Worm (Caenorhabditis elegans): Measurements from ENCODE around the gene str-68.

Gene str-68

DNA sequence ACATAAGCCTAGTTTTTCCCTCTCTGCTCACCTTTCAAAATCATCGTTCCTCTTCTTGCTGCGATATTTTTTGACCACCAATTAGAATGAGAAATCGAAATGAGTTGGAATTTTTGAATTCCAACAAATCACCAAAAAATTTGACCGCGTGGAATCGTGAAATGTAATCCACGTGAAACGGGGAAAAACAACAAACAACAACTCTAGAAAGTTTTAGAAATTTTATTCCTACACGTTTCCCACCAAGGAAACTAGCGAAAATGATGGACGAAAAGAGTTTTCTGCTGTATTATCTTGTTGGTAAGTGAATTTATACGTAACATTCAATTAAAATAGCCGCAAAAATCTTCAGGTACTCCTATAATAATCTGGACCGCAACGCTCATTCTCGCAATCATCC is 31.1 kb upstream of the str-68 start, which contains the start of the genes irld-3 and F02C9.1:
irld-3 (minus strand) TSS at position 101 of the 400 bp plus-strand sequence.
F02C9.1 (plus strand) TSS at position 216 of the 400 bp plus-strand sequence.
- TF ChIP-seq lim-6 (tag; optimal IDR thresholded peaks at IDR 0.05) (no peak), lin-11 (tag; optimal IDR thresholded peaks at IDR 0.05) (no peak), ets-4 (tag; optimal IDR thresholded peaks at IDR 0.05) (no peak), che-1 (tag; optimal IDR thresholded peaks at IDR 0.05) (no peak), ahr-1 (tag; optimal IDR thresholded peaks at IDR 0.05) (no peak), ceh-45 (GFP tag; IDR thresholded peaks at IDR 0.05) (no peak), ceh-18 (tag; optimal IDR thresholded peaks at IDR 0.05) (no peak), nfya-1 (tag; optimal IDR thresholded peaks at IDR 0.05) (no peak), hlh-13 (GFP tag; optimal IDR thresholded peaks at IDR 0.05) (no peak), nhr-232 (tag; optimal IDR thresholded peaks at IDR 0.05) (no peak), pat-9 (tag; optimal IDR thresholded peaks at IDR 0.05) (no peak), tbx-7 (tag; optimal IDR thresholded peaks at IDR 0.05) (no peak), pha-4 (tag; optimal IDR thresholded peaks at IDR 0.05) (no peak), sox-4 (tag; optimal IDR thresholded peaks at IDR 0.05) (no peak)

DNA sequence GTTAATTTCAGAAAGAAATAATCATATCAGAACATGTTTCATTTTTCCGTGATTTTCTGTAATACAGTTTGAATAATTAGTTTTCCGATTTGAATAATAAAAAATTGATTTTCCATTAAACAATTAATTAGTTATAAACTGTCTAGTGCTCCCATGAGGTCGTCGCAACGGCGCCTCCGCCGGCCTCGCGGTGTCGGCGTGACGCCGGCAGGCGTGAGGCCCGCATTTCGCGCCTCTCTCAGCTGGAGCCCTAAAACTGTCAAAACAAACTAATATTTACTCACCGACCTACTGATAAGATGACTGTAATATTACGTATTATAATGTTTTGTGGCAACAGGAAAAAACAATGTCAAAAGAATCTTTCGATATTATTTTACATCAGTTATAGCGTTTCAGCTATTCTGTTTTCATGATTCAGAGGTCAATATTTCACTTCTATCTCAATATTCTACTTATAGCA is 26.0 kb upstream of the str-68 start, which contains the start of gene F02C9.2:
F02C9.2 (plus strand) TSS at position 413 of the 463 bp plus-strand sequence.
- no peak for TF ChIP-seq lin-11 (tag; optimal IDR thresholded peaks at IDR 0.05)
- no peak for TF ChIP-seq nfya-1 (tag; optimal IDR thresholded peaks at IDR 0.05)
- TF ChIP-seq sox-2 (GFP tag; IDR thresholded peaks at IDR 0.05), result no peak
- TF ChIP-seq pat-9 (tag; optimal IDR thresholded peaks at IDR 0.05), result no peak
- no peak for TF ChIP-seq pha-4 (tag; optimal IDR thresholded peaks at IDR 0.05)
- no peak for TF ChIP-seq C38D4.7 (GFP tag; optimal IDR thresholded peaks at IDR 0.05)
- TF ChIP-seq ttx-3 (tag; optimal IDR thresholded peaks at IDR 0.05), result no peak
- no peak for TF ChIP-seq hlh-8 (tag; optimal IDR thresholded peaks at IDR 0.05)
- TF ChIP-seq ceh-2 (tag; optimal IDR thresholded peaks at IDR 0.05), result no peak
- TF ChIP-seq ahr-1 (tag; optimal IDR thresholded peaks at IDR 0.05), result no peak
- TF ChIP-seq unc-86 (tag; optimal IDR thresholded peaks at IDR 0.05), result no peak
- TF ChIP-seq ama-1 (optimal IDR thresholded peaks at IDR 0.05), result no peak
- no peak for TF ChIP-seq nhr-11 (tag; optimal IDR thresholded peaks at IDR 0.05)
- TF ChIP-seq ceh-19 (GFP tag; optimal IDR thresholded peaks at IDR 0.05), result no peak
- no peak for TF ChIP-seq dve-1 (tag; optimal IDR thresholded peaks at IDR 0.05)
- no peak for TF ChIP-seq ceh-30 (tag; optimal IDR thresholded peaks at IDR 0.05)
- TF ChIP-seq ceh-9 (tag; optimal IDR thresholded peaks at IDR 0.05), result no peak
- no peak for TF ChIP-seq gmeb-2 (tag; optimal IDR thresholded peaks at IDR 0.05)

DNA sequence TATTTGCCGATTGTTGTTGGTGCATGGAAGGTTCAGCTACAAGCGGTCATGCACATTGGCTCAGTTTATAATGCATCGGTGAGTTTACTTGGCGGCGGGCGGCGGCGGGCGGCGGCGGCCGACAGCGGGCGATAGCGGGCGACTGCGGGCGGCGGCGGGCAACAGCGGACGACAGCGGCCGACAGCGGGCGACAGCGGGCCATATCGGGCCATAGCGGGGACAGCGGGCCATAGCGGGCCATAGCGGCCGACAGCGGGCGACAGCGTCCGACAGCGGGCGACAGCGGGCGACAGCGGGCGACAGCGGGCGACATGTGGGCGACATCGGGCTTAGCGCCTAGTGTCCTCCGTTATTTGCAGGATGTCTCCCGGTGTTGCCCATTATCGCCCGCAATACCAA is 24.8 kb upstream of the str-68 start:
- TF ChIP-seq K09A11.1 (tag; optimal IDR thresholded peaks at IDR 0.05; ENCODE audit: insufficient read depth) (no peak), ceh-22 (tag; optimal IDR thresholded peaks at IDR 0.05) (no peak), nfya-1 (tag; optimal IDR thresholded peaks at IDR 0.05) (no peak), elt-2 (tag; optimal IDR thresholded peaks at IDR 0.05) (no peak), ceh-19 (GFP tag; optimal IDR thresholded peaks at IDR 0.05) (no peak), pag-3 (tag; optimal IDR thresholded peaks at IDR 0.05; ENCODE audit: borderline replicate concordance) (no peak), che-1 (tag; optimal IDR thresholded peaks at IDR 0.05) (no peak), ceh-31 (tag; optimal IDR thresholded peaks at IDR 0.05) (no peak), hlh-6 (tag; optimal IDR thresholded peaks at IDR 0.05) (no peak), pat-9 (tag; optimal IDR thresholded peaks at IDR 0.05) (no peak), lim-6 (tag; optimal IDR thresholded peaks at IDR 0.05) (no peak), pha-4 (tag; optimal IDR thresholded peaks at IDR 0.05) (no peak), ceh-48 (tag; optimal IDR thresholded peaks at IDR 0.05) (no peak), F13H6.1 (tag; optimal IDR thresholded peaks at IDR 0.05) (no peak), gmeb-2 (tag; optimal IDR thresholded peaks at IDR 0.05) (no peak)

- no peak for TF ChIP-seq tbx-7 (tag; optimal IDR thresholded peaks at IDR 0.05)
- no peak for TF ChIP-seq F13H6.1 (tag; optimal IDR thresholded peaks at IDR 0.05)
- TF ChIP-seq pag-3 (tag; optimal IDR thresholded peaks at IDR 0.05; ENCODE audit: borderline replicate concordance), result no peak
- TF ChIP-seq pqm-1 (tag; optimal IDR thresholded peaks at IDR 0.05), result no peak
- no peak for TF ChIP-seq ceh-6 (GFP tag; optimal IDR thresholded peaks at IDR 0.05)
- TF ChIP-seq syd-9 (tag; optimal IDR thresholded peaks at IDR 0.05), result no peak
- no peak for TF ChIP-seq ceh-34 (tag; optimal IDR thresholded peaks at IDR 0.05)
- TF ChIP-seq K02D7.2 (tag; optimal IDR thresholded peaks at IDR 0.05), result no peak
- TF ChIP-seq lim-6 (tag; optimal IDR thresholded peaks at IDR 0.05), result no peak
- TF ChIP-seq zip-5 (tag; optimal IDR thresholded peaks at IDR 0.05), result no peak
- TF ChIP-seq hlh-6 (tag; optimal IDR thresholded peaks at IDR 0.05), result no peak
- TF ChIP-seq sdc-2 (tag; optimal IDR thresholded peaks at IDR 0.05), result no peak
- no peak for TF ChIP-seq elt-2 (tag; optimal IDR thresholded peaks at IDR 0.05)
- no peak for TF ChIP-seq fax-1 (tag; optimal IDR thresholded peaks at IDR 0.05)
- TF ChIP-seq ahr-1 (tag; optimal IDR thresholded peaks at IDR 0.05), result no peak
- no peak for TF ChIP-seq ceh-30 (tag; optimal IDR thresholded peaks at IDR 0.05)
Measured at ce11 chrV:3128803-3129202, 21.5 kb upstream of the str-68 start, which contains the start of gene tat-6. Gene tat-6 (plus strand): TSS chrV:3129103.

Data from whole organism, late embryonic.